Fruit fly (Drosophila melanogaster): ENCODE data around the gene dia.

- TF ChIP-seq CG8478 (optimal IDR thresholded peaks at IDR 0.05) (no peak), Dll (optimal IDR thresholded peaks at IDR 0.05) (no peak), psq (optimal IDR thresholded peaks at IDR 0.05) (no peak)
Measured at dm6 chr2L:20802839-20803238, 44.9 kb downstream of the dia start.

Measured in whole organism.